Fruit fly (Drosophila melanogaster) whole organism, pupa: ENCODE measurements around the gene chb.
A peak's percentile ranks its signal among the peaks of the same experiment; 100 is the strongest.

Experiments used
- CG10348 ChIP-seq: fragments of 200-800 bp; sonication (Bioruptor generic); IDR thresholded peaks from 2 replicates; pipeline ENCODE4 v1.3.6; 2022; ENCODE audit warnings: missing biosample characterization, missing genetic modification characterization
- CG12605 ChIP-seq: fragments of 200-800 bp; sonication (Bioruptor generic); IDR thresholded peaks from 2 replicates; pipeline ENCODE4 v1.3.6; 2022; ENCODE audit warnings: missing biosample characterization, missing genetic modification characterization
- CG13204 ChIP-seq: fragments of 200-800 bp; sonication (Bioruptor generic); optimal IDR thresholded peaks from 2 replicates; lab custom pipeline; 2018; ENCODE audit warnings: missing biosample characterization, mild to moderate bottlenecking, missing genetic modification characterization, moderate library complexity
- CG14655 ChIP-seq: fragments of 200-800 bp; sonication (Bioruptor generic); optimal IDR thresholded peaks from 3 replicates; lab custom pipeline; 2017; ENCODE audit warnings: mild to moderate bottlenecking, missing biosample characterization, missing genetic modification reagents, missing genetic modification characterization
- CG15710 ChIP-seq: fragments of 200-800 bp; sonication (Bioruptor generic); optimal IDR thresholded peaks from 2 replicates; lab custom pipeline; 2018; ENCODE audit warnings: missing biosample characterization, mild to moderate bottlenecking, missing genetic modification characterization, moderate library complexity
- CG17806 ChIP-seq: fragments of 200-800 bp; sonication (Bioruptor generic); optimal IDR thresholded peaks from 2 replicates; lab custom pipeline; 2018; ENCODE audit warnings: missing biosample characterization, mild to moderate bottlenecking, missing genetic modification characterization, moderate library complexity
- CG32121 ChIP-seq: fragments of 200-800 bp; sonication (Bioruptor generic); IDR thresholded peaks from 2 replicates; pipeline ENCODE4 v1.3.6; 2022; ENCODE audit warnings: missing biosample characterization, missing genetic modification characterization
- CG34367 ChIP-seq: fragments of 200-800 bp; sonication (Bioruptor generic); optimal IDR thresholded peaks from 2 replicates; lab custom pipeline; 2018; ENCODE audit warnings: missing biosample characterization, mild to moderate bottlenecking, missing genetic modification characterization
- CG4496 ChIP-seq: fragments of 200-800 bp; sonication (Bioruptor generic); IDR thresholded peaks from 3 replicates; pipeline ENCODE4 v1.3.6; 2022; ENCODE audit warnings: missing biosample characterization, missing genetic modification characterization
- CG8159 ChIP-seq: fragments of 200-800 bp; sonication (Bioruptor generic); optimal IDR thresholded peaks from 3 replicates; lab custom pipeline; 2018; ENCODE audit warnings: missing biosample characterization, mild to moderate bottlenecking, missing genetic modification characterization, moderate library complexity
- CG8301 ChIP-seq: fragments of 200-800 bp; sonication (Bioruptor generic); optimal IDR thresholded peaks from 2 replicates; lab custom pipeline; 2018; ENCODE audit warnings: missing biosample characterization, mild to moderate bottlenecking, missing genetic modification characterization
- CG9948 ChIP-seq: fragments of 200-800 bp; sonication (Bioruptor generic); optimal IDR thresholded peaks from 2 replicates; lab custom pipeline; 2018; ENCODE audit warnings: missing biosample characterization, mild to moderate bottlenecking, missing genetic modification characterization, moderate library complexity
- D1 ChIP-seq: fragments of 200-800 bp; sonication (Bioruptor generic); optimal IDR thresholded peaks from 2 replicates; lab custom pipeline; 2018; ENCODE audit warnings: missing biosample characterization, mild to moderate bottlenecking, missing genetic modification characterization, moderate library complexity
- EcR ChIP-seq: fragments of 200-800 bp; sonication (Bioruptor generic); optimal IDR thresholded peaks from 3 replicates; lab custom pipeline; 2019; ENCODE audit warnings: missing biosample characterization, missing genetic modification characterization, mild to moderate bottlenecking, moderate library complexity, missing genetic modification reagents
- Ets98B ChIP-seq: fragments of 200-800 bp; sonication (Bioruptor generic); IDR thresholded peaks from 2 replicates; pipeline ENCODE4 v1.3.6; 2022; ENCODE audit warnings: missing biosample characterization, missing genetic modification characterization
- Pif1A ChIP-seq: fragments of 200-800 bp; sonication (Bioruptor generic); optimal IDR thresholded peaks from 3 replicates; lab custom pipeline; 2016; ENCODE audit warnings: missing biosample characterization, missing genetic modification characterization
- Snoo ChIP-seq: fragments of 200-800 bp; sonication (Bioruptor generic); optimal IDR thresholded peaks from 3 replicates; lab custom pipeline; 2017; ENCODE audit warnings: missing biosample characterization, mild to moderate bottlenecking, missing genetic modification characterization, inconsistent platforms
- fd96Ca ChIP-seq: fragments of 200-800 bp; sonication (Bioruptor generic); IDR thresholded peaks from 3 replicates; pipeline ENCODE4 v1.3.6; 2022; ENCODE audit warnings: missing biosample characterization, missing genetic modification characterization
- gl ChIP-seq: fragments of 200-800 bp; sonication (Bioruptor generic); optimal IDR thresholded peaks from 2 replicates; lab custom pipeline; 2018; ENCODE audit warnings: missing biosample characterization, mild to moderate bottlenecking, missing genetic modification characterization
- rn ChIP-seq: fragments of 200-800 bp; sonication (Bioruptor generic); IDR thresholded peaks from 2 replicates; pipeline ENCODE4 v1.3.6; 2022; ENCODE audit warnings: missing biosample characterization, missing genetic modification characterization

chb gene

dm6 chr3L:21202777-21203282, 30.2 kb downstream of the chb start, which contains the start of the genes Targ1, CG10512 and Targ2:
Targ1 (minus strand) TSS chr3L:21202882.
CG10512 (plus strand) TSS chr3L:21202920.
Targ2 (minus strand) TSS chr3L:21203232.
- no peak for TF ChIP-seq CG34367
- no peak for TF ChIP-seq CG15710 (tag; lab: Kevin White, UChicago)
- TF ChIP-seq Snoo (tag; lab: Kevin White, UChicago), result no peak
- no peak for TF ChIP-seq CG17806 (tag; lab: Kevin White, UChicago)
- no peak for TF ChIP-seq gl (tag; lab: Kevin White, UChicago)
- 0 out of 2 replicates have a peak, but pooled peaks have one; percentile 22 for TF ChIP-seq CG32121 (GFP tag; lab: Robert Waterston, UW)
- no peak for TF ChIP-seq D1 (tag; lab: Kevin White, UChicago)
- peak; percentile 37 for TF ChIP-seq EcR
- no peak for TF ChIP-seq CG8159 (tag; lab: Kevin White, UChicago)
- TF ChIP-seq, all 21 proteins: peak for 2

dm6 chr3L:21204581-21205495, 32.2 kb downstream of the chb start:
- TF ChIP-seq Snoo (tag; lab: Kevin White, UChicago), result no peak
- no peak for TF ChIP-seq CG4496
- TF ChIP-seq CG14655 (GFP tag; lab: Kevin White, UChicago), result no peak
- TF ChIP-seq EcR, result no peak

- no peak for TF ChIP-seq rn (GFP tag; lab: Robert Waterston, UW)
- no peak for TF ChIP-seq CG8159 (tag; lab: Kevin White, UChicago)
- TF ChIP-seq fd96Ca (GFP tag; lab: Robert Waterston, UW), result no peak
- no peak for TF ChIP-seq CG34367
- TF ChIP-seq CG32121 (GFP tag; lab: Robert Waterston, UW), result no peak
- no peak for TF ChIP-seq Ets98B (GFP tag; lab: Robert Waterston, UW)
- TF ChIP-seq CG15710 (tag; lab: Kevin White, UChicago), result no peak
- TF ChIP-seq CG13204 (GFP tag; lab: Kevin White, UChicago), result no peak
- no peak for TF ChIP-seq CG17806 (tag; lab: Kevin White, UChicago)
- no peak for TF ChIP-seq Pif1A
- TF ChIP-seq CG10348 (GFP tag; lab: Robert Waterston, UW), result no peak
- no peak for TF ChIP-seq CG9948 (tag; lab: Kevin White, UChicago)
- no peak for TF ChIP-seq EcR
- no peak for TF ChIP-seq CG4496
- no peak for TF ChIP-seq CG12605
- TF ChIP-seq Snoo (tag; lab: Kevin White, UChicago), result no peak
Measured at dm6 chr3L:21205496-21205824, 32.8 kb downstream of the chb start.

dm6 chr3L:21206486-21206885, 33.8 kb downstream of the chb start:
- TF ChIP-seq CG8159 (tag; lab: Kevin White, UChicago) (no peak), fd96Ca (GFP tag; lab: Robert Waterston, UW) (no peak), Snoo (tag; lab: Kevin White, UChicago) (no peak), gl (tag; lab: Kevin White, UChicago) (no peak), CG13204 (GFP tag; lab: Kevin White, UChicago) (no peak), CG14655 (GFP tag; lab: Kevin White, UChicago) (no peak), CG15710 (tag; lab: Kevin White, UChicago) (no peak), rn (GFP tag; lab: Robert Waterston, UW) (no peak), EcR (no peak), CG32121 (GFP tag; lab: Robert Waterston, UW) (no peak), CG17806 (tag; lab: Kevin White, UChicago) (no peak), CG8301 (tag; lab: Kevin White, UChicago) (no peak), CG34367 (no peak), CG10348 (GFP tag; lab: Robert Waterston, UW) (no peak), Ets98B (GFP tag; lab: Robert Waterston, UW) (no peak)

- no peak for TF ChIP-seq CG15710 (tag; lab: Kevin White, UChicago)
- no peak for TF ChIP-seq gl (tag; lab: Kevin White, UChicago)
- 0 out of 2 replicates have a peak, but pooled peaks have one; percentile 12 for TF ChIP-seq CG12605
- TF ChIP-seq CG4496, result peak; percentile 43; the same call in 1 of the 3 replicates
Measured at dm6 chr3L:21209921-21210532, 37.4 kb downstream of the chb start, which contains the start of the genes CG10510 and CG10508. CG10510 (minus strand) TSS chr3L:21210084. CG10508 (plus strand) TSS chr3L:21210215.

- TF ChIP-seq fd96Ca (GFP tag; lab: Robert Waterston, UW), result no peak
- no peak for TF ChIP-seq CG12605
- TF ChIP-seq CG17806 (tag; lab: Kevin White, UChicago), result no peak
Measured at dm6 chr3L:21216697-21217291, 44.1 kb downstream of the chb start, which contains the start of the genes Trmt112 and Ilk. Trmt112 (minus strand) TSS chr3L:21216839. Ilk (plus strand) TSS chr3L:21216901.
